Worm (Caenorhabditis elegans): ENCODE results near the gene pqn-31.
A peak's percentile ranks its signal among the peaks of the same experiment; 100 is the strongest.

Gene pqn-31

DNA sequence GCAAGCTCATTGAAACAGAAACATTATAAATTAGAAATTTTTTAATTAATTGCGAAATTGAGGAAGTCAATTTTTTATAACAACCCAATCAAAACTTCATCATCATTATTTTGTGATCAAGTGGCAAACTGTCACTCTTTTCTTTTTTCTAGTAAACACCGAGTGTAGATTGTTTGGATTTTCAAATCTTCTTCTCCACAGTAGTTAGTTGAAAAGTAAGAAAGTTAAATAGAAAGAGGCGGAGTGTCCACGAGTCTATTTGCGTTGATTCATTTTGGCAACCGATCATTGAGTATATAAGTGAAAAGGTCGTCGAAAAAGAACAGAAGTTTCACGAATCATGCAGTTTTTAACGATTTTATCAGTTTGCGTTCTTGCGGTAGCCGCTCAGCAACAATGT, at the start of gene pqn-31:
Gene pqn-31, plus strand, starts transcription at position 301 of the 400 bp plus-strand sequence.
- TF ChIP-seq nhr-23 (tag; optimal IDR thresholded peaks at IDR 0.05), result no peak
- no peak for TF ChIP-seq egl-5 (tag; optimal IDR thresholded peaks at IDR 0.05)
- no peak for TF ChIP-seq lin-15B (tag; optimal IDR thresholded peaks at IDR 0.05)
- TF ChIP-seq mdl-1 (tag; optimal IDR thresholded peaks at IDR 0.05), result no peak
- no peak for TF ChIP-seq eor-1 (tag; optimal IDR thresholded peaks at IDR 0.05)
- no peak for TF ChIP-seq ceh-28 (tag; optimal IDR thresholded peaks at IDR 0.05)
- peak; percentile 37 for TF ChIP-seq pha-4 (tag; optimal IDR thresholded peaks at IDR 0.05)
- no peak for TF ChIP-seq nhr-25 (tag; optimal IDR thresholded peaks at IDR 0.05)
- TF ChIP-seq fos-1 (tag; optimal IDR thresholded peaks at IDR 0.05), result no peak

DNA sequence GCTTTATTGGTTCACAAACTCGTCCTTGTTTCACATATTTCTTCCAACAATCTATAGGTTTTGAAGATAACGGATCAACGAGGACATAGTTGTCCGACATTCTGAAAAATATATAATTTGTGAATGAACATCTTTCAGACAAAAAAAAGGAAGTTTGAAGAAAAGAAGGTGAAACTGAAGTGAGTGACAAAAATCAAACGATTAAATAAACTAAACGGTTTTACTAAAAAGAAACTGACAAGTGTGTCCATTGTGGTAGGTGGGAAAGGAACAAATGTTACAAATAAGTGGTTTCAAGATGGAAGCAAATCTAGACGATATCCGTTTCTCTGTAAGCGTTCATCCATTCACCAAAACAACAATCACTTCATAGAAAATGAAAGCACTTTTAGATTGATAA, 47.0 kb upstream of the pqn-31 start, which contains the start of gene C25E10.12:
Gene C25E10.12, minus strand, starts transcription at position 101 of the 400 bp plus-strand sequence.
- TF ChIP-seq nfya-1 (tag; optimal IDR thresholded peaks at IDR 0.05; ENCODE audit: insufficient read depth) (no peak), nhr-12 (tag; optimal IDR thresholded peaks at IDR 0.05) (no peak), nhr-76 (tag; optimal IDR thresholded peaks at IDR 0.05) (no peak), nhr-28 (tag; optimal IDR thresholded peaks at IDR 0.05) (no peak)

DNA sequence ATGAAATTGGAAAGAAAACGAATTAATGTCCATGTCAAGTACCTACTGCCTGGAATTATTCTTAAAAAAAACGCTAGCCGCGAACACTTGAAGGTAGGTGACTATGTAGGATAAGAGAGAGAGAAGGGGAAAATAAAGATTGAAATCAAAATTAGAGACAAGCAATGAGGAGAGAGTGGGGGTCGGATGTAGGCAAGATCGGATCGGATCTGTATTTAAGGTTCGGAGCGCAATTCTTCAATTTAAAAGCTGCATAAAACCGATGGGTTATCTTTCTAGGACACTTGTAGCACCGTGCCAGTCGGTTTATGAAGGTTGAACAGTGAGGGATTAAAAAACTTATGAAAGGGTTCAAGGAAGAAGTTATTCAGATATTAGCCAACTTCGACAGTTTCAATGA, 46.2 kb upstream of the pqn-31 start:
- peak; percentile 32 for TF ChIP-seq nhr-23 (tag; optimal IDR thresholded peaks at IDR 0.05)
- TF ChIP-seq nhr-12 (tag; optimal IDR thresholded peaks at IDR 0.05), result no peak

DNA sequence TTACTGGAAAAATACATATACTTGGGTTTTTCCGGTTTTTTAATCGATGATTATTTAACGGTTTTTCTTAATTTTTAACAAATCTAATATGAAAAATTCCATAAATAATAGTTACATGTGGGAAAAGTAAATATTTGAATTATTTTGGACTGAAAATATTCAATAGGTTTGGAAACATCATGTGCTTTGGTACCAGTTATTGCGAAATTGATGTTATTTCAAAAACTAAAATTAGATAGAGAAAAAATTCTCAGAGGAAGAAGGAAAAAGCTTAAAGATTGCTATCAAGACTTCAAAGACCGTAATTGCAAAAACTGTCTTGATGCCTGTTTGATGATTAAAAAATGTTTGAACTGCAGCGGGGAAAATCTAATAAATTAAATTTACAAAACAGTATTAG, 44.4 kb upstream of the pqn-31 start:
- no peak for TF ChIP-seq egl-27 (tag; optimal IDR thresholded peaks at IDR 0.05)
- TF ChIP-seq mml-1 (tag; optimal IDR thresholded peaks at IDR 0.05), result no peak
- no peak for TF ChIP-seq ama-1 (optimal IDR thresholded peaks at IDR 0.05)
- TF ChIP-seq tbx-2 (tag; optimal IDR thresholded peaks at IDR 0.05), result no peak
- TF ChIP-seq nhr-237 (tag; optimal IDR thresholded peaks at IDR 0.05), result no peak
- TF ChIP-seq nhr-77 (tag; optimal IDR thresholded peaks at IDR 0.05), result no peak
- TF ChIP-seq mdl-1 (tag; optimal IDR thresholded peaks at IDR 0.05), result no peak

DNA sequence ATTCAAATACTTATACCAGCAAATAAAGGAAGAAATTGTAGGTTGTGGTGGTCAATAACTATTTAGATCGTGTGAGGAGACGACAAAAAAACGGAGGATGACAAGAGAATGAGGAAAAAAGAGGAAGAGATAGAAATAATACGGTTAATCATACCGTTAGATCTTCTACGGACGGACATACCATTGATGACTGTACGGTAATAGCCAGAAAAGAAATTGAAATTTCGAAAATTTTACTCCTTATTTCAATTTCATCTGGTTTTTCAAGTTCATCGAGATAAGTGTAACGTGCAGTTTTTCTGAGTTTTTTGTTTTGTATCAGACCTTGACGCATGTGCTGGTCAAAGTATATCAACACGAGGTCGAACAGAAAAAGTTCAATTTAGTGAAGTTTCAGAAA, 43.5 kb upstream of the pqn-31 start:
- TF ChIP-seq aly-2 (tag; optimal IDR thresholded peaks at IDR 0.05) (no peak), skn-1 (tag; optimal IDR thresholded peaks at IDR 0.05) (no peak), ztf-11 (tag; optimal IDR thresholded peaks at IDR 0.05) (no peak), elt-1 (tag; optimal IDR thresholded peaks at IDR 0.05) (peak; percentile 87)

DNA sequence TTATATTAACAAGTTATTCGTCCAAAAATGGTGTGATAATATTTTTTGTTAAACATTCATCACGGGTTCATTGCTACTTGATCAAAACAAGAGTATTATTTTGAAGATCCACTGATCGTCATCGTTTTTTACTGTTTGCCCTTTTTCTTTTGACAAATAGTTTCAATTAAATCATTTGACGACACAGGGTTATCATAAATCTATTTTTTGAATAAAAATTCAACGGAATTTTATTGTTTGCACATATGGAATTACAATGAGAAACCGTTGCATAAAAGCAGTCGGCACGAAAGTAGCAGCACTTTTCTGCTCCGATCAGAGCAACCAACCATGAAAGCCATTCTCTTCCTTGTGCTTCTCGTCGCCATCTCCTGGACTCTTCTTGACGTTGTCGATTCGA, 41.7 kb upstream of the pqn-31 start, which contains the start of gene fip-2:
Gene fip-2, plus strand, starts transcription at position 301 of the 400 bp plus-strand sequence.
- TF ChIP-seq ztf-11 (tag; optimal IDR thresholded peaks at IDR 0.05) (no peak), unc-39 (tag; optimal IDR thresholded peaks at IDR 0.05) (no peak), ztf-4 (tag; optimal IDR thresholded peaks at IDR 0.05) (no peak), egl-27 (tag; optimal IDR thresholded peaks at IDR 0.05) (no peak), daf-12 (tag; optimal IDR thresholded peaks at IDR 0.05) (no peak), nhr-67 (tag; optimal IDR thresholded peaks at IDR 0.05) (no peak), ceh-9 (tag; optimal IDR thresholded peaks at IDR 0.05) (no peak)

DNA sequence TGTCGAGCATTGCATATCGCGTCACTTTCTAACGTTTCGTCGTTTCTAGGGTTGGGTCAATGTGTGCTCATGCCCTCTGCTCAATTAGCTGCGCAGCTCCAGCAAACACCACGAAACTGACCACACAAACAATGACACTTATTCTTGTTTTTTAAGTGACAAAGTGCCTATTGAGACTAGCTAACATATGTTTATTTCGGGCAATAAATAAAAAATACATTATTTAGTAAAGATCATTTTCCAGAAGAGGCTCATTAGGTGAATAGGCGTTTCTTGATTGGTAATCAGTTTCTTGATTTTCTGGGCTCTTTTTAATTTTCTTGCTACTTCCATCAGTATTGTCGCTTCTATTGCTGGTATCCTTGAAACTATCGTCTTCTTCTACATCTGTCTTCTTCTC, 39.7 kb upstream of the pqn-31 start, which contains the start of gene T27E4.5:
Gene T27E4.5, minus strand, starts transcription at position 101 of the 400 bp plus-strand sequence.
- TF ChIP-seq zag-1 (tag; optimal IDR thresholded peaks at IDR 0.05) (no peak), fos-1 (tag; optimal IDR thresholded peaks at IDR 0.05) (no peak), ceh-28 (tag; optimal IDR thresholded peaks at IDR 0.05) (no peak), sea-2 (GFP tag; optimal IDR thresholded peaks at IDR 0.05) (no peak), mml-1 (tag; optimal IDR thresholded peaks at IDR 0.05) (no peak), lin-39 (tag; optimal IDR thresholded peaks at IDR 0.05) (no peak), nhr-11 (tag; optimal IDR thresholded peaks at IDR 0.05) (no peak), ztf-11 (tag; optimal IDR thresholded peaks at IDR 0.05) (no peak), jun-1 (tag; optimal IDR thresholded peaks at IDR 0.05) (no peak), unc-39 (tag; optimal IDR thresholded peaks at IDR 0.05) (no peak), skn-1 (tag; optimal IDR thresholded peaks at IDR 0.05) (no peak), fkh-2 (tag; optimal IDR thresholded peaks at IDR 0.05) (no peak)

All from whole organism, L3 larva.